Worm (Caenorhabditis elegans) whole organism, early embryonic: ENCODE results near the gene cht-1.

Source experiments
- ama-1 ChIP-seq: fragments of 150-350 bp; optimal IDR thresholded peaks from 2 replicates; lab custom pipeline; 2014
- ceh-36 ChIP-seq: sonication (generic microtip); optimal IDR thresholded peaks from 2 replicates; lab custom pipeline; 2016; ENCODE audit warnings: missing genetic modification characterization, inconsistent platforms, missing compliant biosample characterization
- flt-1 ChIP-seq: fragments of 200-800 bp; sonication (Bioruptor generic); IDR thresholded peaks from 2 replicates; pipeline ENCODE4 v1.3.6; 2022; ENCODE audit warnings: missing genetic modification characterization, missing compliant biosample characterization
- hmg-4 ChIP-seq: fragments of 200-800 bp; sonication (Bioruptor generic); optimal IDR thresholded peaks from 2 replicates; lab custom pipeline; 2018; ENCODE audit warnings: mild to moderate bottlenecking, missing genetic modification characterization, missing compliant biosample characterization
- sea-1 ChIP-seq: fragments of 200-800 bp; sonication (Bioruptor generic); conservative IDR thresholded peaks from 2 replicates; pipeline ENCODE4 v1.3.6; 2022; ENCODE audit warnings: missing genetic modification characterization, missing compliant biosample characterization
- tbx-11 ChIP-seq: fragments of 200-800 bp; sonication (Bioruptor generic); IDR thresholded peaks from 2 replicates; pipeline ENCODE4 v1.3.6; 2022; ENCODE audit warnings: missing genetic modification characterization, missing compliant biosample characterization

DNA sequence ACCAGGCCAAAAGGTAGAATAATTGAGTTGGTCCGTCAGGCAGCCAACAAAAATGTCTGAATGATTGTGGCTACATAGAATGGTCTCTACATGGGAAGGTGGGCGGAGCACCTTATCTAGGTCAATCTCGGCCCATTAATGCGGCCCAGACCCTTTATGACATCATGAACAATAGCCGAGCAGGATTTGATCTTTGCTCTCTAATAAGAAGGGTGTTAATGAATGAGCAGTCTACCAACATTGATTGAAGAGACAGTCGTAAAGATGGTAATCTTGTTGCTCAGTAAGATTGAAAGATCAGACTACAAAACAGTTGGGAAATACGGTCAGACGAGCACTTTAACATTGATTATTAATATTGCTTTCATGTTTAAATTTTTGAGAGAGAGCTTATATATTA, 570 bp upstream of the cht-1 start:
- TF ChIP-seq flt-1 (GFP tag; lab: Robert Waterston, UW): no peak
- no peak for TF ChIP-seq ama-1
- TF ChIP-seq sea-1 (GFP tag; lab: Robert Waterston, UW): no peak
- TF ChIP-seq ceh-36 (tag; lab: Kevin White, UChicago): no peak
- TF ChIP-seq tbx-11 (GFP tag; lab: Robert Waterston, UW): no peak
- TF ChIP-seq hmg-4 (GFP tag; lab: Kevin White, UChicago): no peak
